Worm (Caenorhabditis elegans): ENCODE results near the gene str-160.

ce11 chrV:1760682-1761081 is 26.0 kb downstream of the str-160 start, which contains the start of gene clec-205:
- TF ChIP-seq ztf-11 (tag; optimal IDR thresholded peaks at IDR 0.05), result no peak
- no peak for TF ChIP-seq zip-11 (GFP tag; IDR thresholded peaks at IDR 0.05)
- TF ChIP-seq nhr-10 (tag; optimal IDR thresholded peaks at IDR 0.05), result no peak
- no peak for TF ChIP-seq ceh-62 (tag; optimal IDR thresholded peaks at IDR 0.05)
- no peak for TF ChIP-seq Y75B8A.6 (GFP tag; IDR thresholded peaks at IDR 0.05)
- peak; percentile 1 for TF ChIP-seq nhr-77 (tag; optimal IDR thresholded peaks at IDR 0.05)
- TF ChIP-seq snpc-4 (tag; optimal IDR thresholded peaks at IDR 0.05), result no peak
- peak; percentile 39 for TF ChIP-seq nhr-28 (tag; optimal IDR thresholded peaks at IDR 0.05)
- TF ChIP-seq daf-12 (tag; optimal IDR thresholded peaks at IDR 0.05), result no peak
- no peak for TF ChIP-seq lin-13 (GFP tag; optimal IDR thresholded peaks at IDR 0.05)
- no peak for TF ChIP-seq ama-1 (optimal IDR thresholded peaks at IDR 0.05)
- no peak for TF ChIP-seq egl-27 (tag; optimal IDR thresholded peaks at IDR 0.05)
- TF ChIP-seq dpl-1 (GFP tag; optimal IDR thresholded peaks at IDR 0.05), result no peak
